Worm (Caenorhabditis elegans) whole organism, L1 larva: Measurements from ENCODE around the gene ZK632.14.

ENCODE experiments used
- Y116A8C.19 ChIP-seq: sonication (generic microtip); optimal IDR thresholded peaks from 2 replicates; lab custom pipeline; 2016; ENCODE audit warnings: missing compliant biosample characterization, missing genetic modification characterization, borderline replicate concordance
- ces-1 ChIP-seq: fragments of 150-350 bp; optimal IDR thresholded peaks from 2 replicates; lab custom pipeline; 2014; ENCODE audit warnings: missing biosample characterization, missing genetic modification reagents, missing genetic modification characterization
- mep-1 ChIP-seq: fragments of 150-350 bp; optimal IDR thresholded peaks from 2 replicates; lab custom pipeline; 2014; ENCODE audit warnings: missing biosample characterization, missing genetic modification characterization
- nhr-12 ChIP-seq: sonication (generic microtip); optimal IDR thresholded peaks from 2 replicates; lab custom pipeline; 2017; ENCODE audit warnings: missing biosample characterization, missing genetic modification characterization
- nhr-85 ChIP-seq: sonication (generic microtip); peaks from one replicate; lab custom pipeline; 2016; ENCODE audit warnings: missing genetic modification characterization, inconsistent platforms, missing compliant biosample characterization
- snpc-4 ChIP-seq: fragments of 150-350 bp; optimal IDR thresholded peaks from 2 replicates; lab custom pipeline; 2014; ENCODE audit warnings: missing biosample characterization, missing genetic modification characterization
- ztf-11 ChIP-seq, 2 experiments: sonication (generic microtip); optimal IDR thresholded peaks; 2 replicates each; lab custom pipeline; 2016 to 2017; ENCODE audit warnings: missing genetic modification characterization in 2 of 2, missing biosample characterization in 1 of 2, missing compliant biosample characterization in 1 of 2
- ztf-4 ChIP-seq: fragments of 150-350 bp; optimal IDR thresholded peaks from 2 replicates; lab custom pipeline; 2014; ENCODE audit warnings: missing biosample characterization, missing genetic modification characterization

- TF ChIP-seq ztf-4 (tag; lab: Kevin White, UChicago): no peak
- no peak for TF ChIP-seq ztf-11 (tag; optimal IDR thresholded peaks at IDR 0.05; lab: Kevin White, UChicago)
- TF ChIP-seq nhr-85 (tag; lab: Kevin White, UChicago): no peak
- no peak for TF ChIP-seq mep-1 (tag; lab: Kevin White, UChicago)
- TF ChIP-seq snpc-4: no peak
- no peak for TF ChIP-seq ces-1 (GFP tag; lab: Kevin White, UChicago)
- no peak for TF ChIP-seq Y116A8C.19 (tag; lab: Kevin White, UChicago)
- no peak for TF ChIP-seq nhr-12 (tag; lab: Kevin White, UChicago)
Observed at ce11 chrIII:9796448-9796847, 16.8 kb upstream of the ZK632.14 start, which contains the start of gene srxa-10.
